Fruit fly (Drosophila melanogaster): ENCODE results near the gene Mms19.
A peak's percentile ranks its signal among the peaks of the same experiment; 100 is the strongest.

Gene Mms19

dm6 chr3R:5223839-5224238, 8.5 kb upstream of the Mms19 start, which contains the start of gene CG14664:
CG14664 (plus strand) TSS chr3R:5224139.
- no peak for TF ChIP-seq woc (GFP tag; optimal IDR thresholded peaks at IDR 0.05)
- TF ChIP-seq CrebA (GFP tag; optimal IDR thresholded peaks at IDR 0.05; ENCODE audit: borderline replicate concordance) = no peak
- no peak for TF ChIP-seq Dfd (GFP tag; optimal IDR thresholded peaks at IDR 0.05)
- TF ChIP-seq sage (GFP tag; optimal IDR thresholded peaks at IDR 0.05) = no peak
- TF ChIP-seq h (GFP tag; optimal IDR thresholded peaks at IDR 0.05) = no peak
- TF ChIP-seq Vsx2 (GFP tag; optimal IDR thresholded peaks at IDR 0.05; ENCODE audit: partially characterized antibody) = no peak
- TF ChIP-seq fru (GFP tag; optimal IDR thresholded peaks at IDR 0.05) = no peak
- TF ChIP-seq dl (GFP tag; optimal IDR thresholded peaks at IDR 0.05; ENCODE audit: insufficient read depth in 1 of 2, partially characterized antibody in 2 of 2) = no peak
- TF ChIP-seq OdsH (GFP tag; optimal IDR thresholded peaks at IDR 0.05) = no peak
- no peak for TF ChIP-seq rgr (GFP tag; optimal IDR thresholded peaks at IDR 0.05)
- no peak for TF ChIP-seq GATAd (GFP tag; optimal IDR thresholded peaks at IDR 0.05)
- no peak for TF ChIP-seq Hr83 (GFP tag; optimal IDR thresholded peaks at IDR 0.05; ENCODE audit: poor library complexity, severe bottlenecking)
- TF ChIP-seq lola (GFP tag; optimal IDR thresholded peaks at IDR 0.05) = no peak
- TF ChIP-seq Jra (GFP tag; optimal IDR thresholded peaks at IDR 0.05) = no peak
- no peak for TF ChIP-seq Sp1 (GFP tag; optimal IDR thresholded peaks at IDR 0.05)
- no peak for TF ChIP-seq jim (GFP tag; optimal IDR thresholded peaks at IDR 0.05)

dm6 chr3R:5226025-5226424, 6.3 kb upstream of the Mms19 start, which contains the start of gene Vps37B:
Vps37B (plus strand) TSS chr3R:5226158.
- TF ChIP-seq pan (optimal IDR thresholded peaks at IDR 0.05) (no peak), Dif (GFP tag; optimal IDR thresholded peaks at IDR 0.05; ENCODE audit: partially characterized antibody) (peak; percentile 14)

- TF ChIP-seq Vsx2 (GFP tag; optimal IDR thresholded peaks at IDR 0.05; ENCODE audit: partially characterized antibody) (no peak), Rel (GFP tag; optimal IDR thresholded peaks at IDR 0.05) (no peak), Rel (tag; optimal IDR thresholded peaks at IDR 0.05) (peak; percentile 91)
Measured at dm6 chr3R:5229458-5229857, 2.9 kb upstream of the Mms19 start.

- no peak for TF ChIP-seq usp (GFP tag; optimal IDR thresholded peaks at IDR 0.05)
- no peak for TF ChIP-seq h (GFP tag; optimal IDR thresholded peaks at IDR 0.05)
- no peak for TF ChIP-seq Rel (GFP tag; optimal IDR thresholded peaks at IDR 0.05)
- TF ChIP-seq Rel (tag; optimal IDR thresholded peaks at IDR 0.05) = peak; percentile 4
- no peak for TF ChIP-seq ey (GFP tag; optimal IDR thresholded peaks at IDR 0.05)
- TF ChIP-seq HLH106 (tag; optimal IDR thresholded peaks at IDR 0.05) = no peak
- TF ChIP-seq Hr83 (GFP tag; optimal IDR thresholded peaks at IDR 0.05; ENCODE audit: poor library complexity, severe bottlenecking) = no peak
- TF ChIP-seq sv (GFP tag; optimal IDR thresholded peaks at IDR 0.05) = no peak
- no peak for TF ChIP-seq pan (optimal IDR thresholded peaks at IDR 0.05)
Measured at dm6 chr3R:5231383-5232196, 753 bp upstream of the Mms19 start.

dm6 chr3R:5237215-5237614, 4.9 kb downstream of the Mms19 start, which contains the start of gene rtp:
rtp (minus strand) TSS chr3R:5237315.
- TF ChIP-seq fru (GFP tag; optimal IDR thresholded peaks at IDR 0.05) (no peak), usp (GFP tag; optimal IDR thresholded peaks at IDR 0.05) (no peak), rgr (GFP tag; optimal IDR thresholded peaks at IDR 0.05) (no peak), Abd-B (GFP tag; optimal IDR thresholded peaks at IDR 0.05) (no peak), ey (GFP tag; optimal IDR thresholded peaks at IDR 0.05) (no peak), CG9705 (GFP tag; optimal IDR thresholded peaks at IDR 0.05) (no peak), tai (GFP tag; optimal IDR thresholded peaks at IDR 0.05) (no peak), HLH106 (tag; optimal IDR thresholded peaks at IDR 0.05) (no peak), OdsH (GFP tag; optimal IDR thresholded peaks at IDR 0.05) (no peak), sage (GFP tag; optimal IDR thresholded peaks at IDR 0.05) (no peak), h (GFP tag; optimal IDR thresholded peaks at IDR 0.05) (no peak), br (GFP tag; optimal IDR thresholded peaks at IDR 0.05) (no peak), Hr78 (GFP tag; optimal IDR thresholded peaks at IDR 0.05) (no peak), Rel (GFP tag; optimal IDR thresholded peaks at IDR 0.05) (no peak), Rel (tag; optimal IDR thresholded peaks at IDR 0.05) (no peak), Dfd (GFP tag; optimal IDR thresholded peaks at IDR 0.05) (no peak), Mio (GFP tag; optimal IDR thresholded peaks at IDR 0.05) (no peak), foxo (GFP tag; optimal IDR thresholded peaks at IDR 0.05) (no peak), dsf (GFP tag; optimal IDR thresholded peaks at IDR 0.05; ENCODE audit: borderline replicate concordance) (no peak), N (GFP tag; optimal IDR thresholded peaks at IDR 0.05) (no peak), Vsx2 (GFP tag; optimal IDR thresholded peaks at IDR 0.05; ENCODE audit: partially characterized antibody) (no peak)

Data from whole organism, wandering third instar larva.